Fruit fly (Drosophila melanogaster) whole organism, pupa: ENCODE measurements around the gene CG12723.

Experiments used
- CG10348 ChIP-seq: fragments of 200-800 bp; sonication (Bioruptor generic); IDR thresholded peaks from 2 replicates; pipeline ENCODE4 v1.3.6; 2022; ENCODE audit warnings: missing biosample characterization, missing genetic modification characterization
- CG12605 ChIP-seq: fragments of 200-800 bp; sonication (Bioruptor generic); IDR thresholded peaks from 2 replicates; pipeline ENCODE4 v1.3.6; 2022; ENCODE audit warnings: missing biosample characterization, missing genetic modification characterization
- CG13204 ChIP-seq: fragments of 200-800 bp; sonication (Bioruptor generic); optimal IDR thresholded peaks from 2 replicates; lab custom pipeline; 2018; ENCODE audit warnings: missing biosample characterization, mild to moderate bottlenecking, missing genetic modification characterization, moderate library complexity
- CG32121 ChIP-seq: fragments of 200-800 bp; sonication (Bioruptor generic); IDR thresholded peaks from 2 replicates; pipeline ENCODE4 v1.3.6; 2022; ENCODE audit warnings: missing biosample characterization, missing genetic modification characterization
- CG34367 ChIP-seq: fragments of 200-800 bp; sonication (Bioruptor generic); optimal IDR thresholded peaks from 2 replicates; lab custom pipeline; 2018; ENCODE audit warnings: missing biosample characterization, mild to moderate bottlenecking, missing genetic modification characterization
- CG4496 ChIP-seq: fragments of 200-800 bp; sonication (Bioruptor generic); IDR thresholded peaks from 3 replicates; pipeline ENCODE4 v1.3.6; 2022; ENCODE audit warnings: missing biosample characterization, missing genetic modification characterization
- CG8159 ChIP-seq: fragments of 200-800 bp; sonication (Bioruptor generic); optimal IDR thresholded peaks from 3 replicates; lab custom pipeline; 2018; ENCODE audit warnings: missing biosample characterization, mild to moderate bottlenecking, missing genetic modification characterization, moderate library complexity
- CG9948 ChIP-seq: fragments of 200-800 bp; sonication (Bioruptor generic); optimal IDR thresholded peaks from 2 replicates; lab custom pipeline; 2018; ENCODE audit warnings: missing biosample characterization, mild to moderate bottlenecking, missing genetic modification characterization, moderate library complexity
- D1 ChIP-seq: fragments of 200-800 bp; sonication (Bioruptor generic); optimal IDR thresholded peaks from 2 replicates; lab custom pipeline; 2018; ENCODE audit warnings: missing biosample characterization, mild to moderate bottlenecking, missing genetic modification characterization, moderate library complexity
- EcR ChIP-seq: fragments of 200-800 bp; sonication (Bioruptor generic); optimal IDR thresholded peaks from 3 replicates; lab custom pipeline; 2019; ENCODE audit warnings: missing biosample characterization, missing genetic modification characterization, mild to moderate bottlenecking, moderate library complexity, missing genetic modification reagents
- Ets98B ChIP-seq: fragments of 200-800 bp; sonication (Bioruptor generic); IDR thresholded peaks from 2 replicates; pipeline ENCODE4 v1.3.6; 2022; ENCODE audit warnings: missing biosample characterization, missing genetic modification characterization
- fd96Ca ChIP-seq: fragments of 200-800 bp; sonication (Bioruptor generic); IDR thresholded peaks from 3 replicates; pipeline ENCODE4 v1.3.6; 2022; ENCODE audit warnings: missing biosample characterization, missing genetic modification characterization
- rn ChIP-seq: fragments of 200-800 bp; sonication (Bioruptor generic); IDR thresholded peaks from 2 replicates; pipeline ENCODE4 v1.3.6; 2022; ENCODE audit warnings: missing biosample characterization, missing genetic modification characterization

DNA sequence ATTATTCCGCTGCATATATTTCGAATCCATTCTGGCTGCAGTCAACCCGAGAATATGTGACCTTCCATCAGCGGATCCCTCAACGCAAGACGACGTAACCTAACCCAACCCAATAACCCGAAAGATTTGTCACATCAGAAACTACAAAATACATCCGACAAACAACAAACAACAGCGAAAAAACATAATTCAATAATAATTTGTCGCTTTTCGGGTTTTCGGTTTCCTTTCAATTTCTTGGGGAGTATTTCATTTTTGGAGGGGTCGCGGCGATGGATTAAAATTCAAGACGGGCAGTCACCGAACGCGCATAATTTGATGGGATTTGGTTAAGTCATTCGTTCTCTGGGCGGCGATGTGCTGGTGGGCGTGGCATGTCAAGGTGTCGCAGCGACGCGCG lies 39.3 kb upstream of the CG12723 start:
- TF ChIP-seq CG32121 (GFP tag; lab: Robert Waterston, UW): no peak
- no peak for TF ChIP-seq fd96Ca (GFP tag; lab: Robert Waterston, UW)
- no peak for TF ChIP-seq CG9948 (tag; lab: Kevin White, UChicago)
- TF ChIP-seq CG12605: no peak
- no peak for TF ChIP-seq CG8159 (tag; lab: Kevin White, UChicago)
- TF ChIP-seq EcR (GFP tag; lab: Kevin White, UChicago): no peak
- TF ChIP-seq D1 (tag; lab: Kevin White, UChicago): no peak
- no peak for TF ChIP-seq Ets98B (GFP tag; lab: Robert Waterston, UW)
- TF ChIP-seq rn (GFP tag; lab: Robert Waterston, UW): no peak
- no peak for TF ChIP-seq CG13204 (GFP tag; lab: Kevin White, UChicago)
- no peak for TF ChIP-seq CG4496 (GFP tag; lab: Robert Waterston, UW)
- no peak for TF ChIP-seq CG10348 (GFP tag; lab: Robert Waterston, UW)
- no peak for TF ChIP-seq CG34367
